Fruit fly (Drosophila melanogaster) whole organism, pupa: ENCODE measurements around the gene Nt5b.

Source experiments
- CG12605 ChIP-seq: fragments of 200-800 bp; sonication (Bioruptor generic); IDR thresholded peaks from 2 replicates; pipeline ENCODE4 v1.3.6; 2022; ENCODE audit warnings: missing biosample characterization, missing genetic modification characterization
- CG15710 ChIP-seq: fragments of 200-800 bp; sonication (Bioruptor generic); optimal IDR thresholded peaks from 2 replicates; lab custom pipeline; 2018; ENCODE audit warnings: missing biosample characterization, mild to moderate bottlenecking, missing genetic modification characterization, moderate library complexity
- CG17806 ChIP-seq: fragments of 200-800 bp; sonication (Bioruptor generic); optimal IDR thresholded peaks from 2 replicates; lab custom pipeline; 2018; ENCODE audit warnings: missing biosample characterization, mild to moderate bottlenecking, missing genetic modification characterization, moderate library complexity
- CG4496 ChIP-seq: fragments of 200-800 bp; sonication (Bioruptor generic); IDR thresholded peaks from 3 replicates; pipeline ENCODE4 v1.3.6; 2022; ENCODE audit warnings: missing biosample characterization, missing genetic modification characterization
- CG8159 ChIP-seq: fragments of 200-800 bp; sonication (Bioruptor generic); optimal IDR thresholded peaks from 3 replicates; lab custom pipeline; 2018; ENCODE audit warnings: missing biosample characterization, mild to moderate bottlenecking, missing genetic modification characterization, moderate library complexity
- CG8301 ChIP-seq: fragments of 200-800 bp; sonication (Bioruptor generic); optimal IDR thresholded peaks from 2 replicates; lab custom pipeline; 2018; ENCODE audit warnings: missing biosample characterization, mild to moderate bottlenecking, missing genetic modification characterization
- CG9948 ChIP-seq: fragments of 200-800 bp; sonication (Bioruptor generic); optimal IDR thresholded peaks from 2 replicates; lab custom pipeline; 2018; ENCODE audit warnings: missing biosample characterization, mild to moderate bottlenecking, missing genetic modification characterization, moderate library complexity
- EcR ChIP-seq: fragments of 200-800 bp; sonication (Bioruptor generic); optimal IDR thresholded peaks from 3 replicates; lab custom pipeline; 2019; ENCODE audit warnings: missing biosample characterization, missing genetic modification characterization, mild to moderate bottlenecking, moderate library complexity, missing genetic modification reagents
- Pif1A ChIP-seq: fragments of 200-800 bp; sonication (Bioruptor generic); optimal IDR thresholded peaks from 3 replicates; lab custom pipeline; 2016; ENCODE audit warnings: missing biosample characterization, missing genetic modification characterization
- Snoo ChIP-seq: fragments of 200-800 bp; sonication (Bioruptor generic); optimal IDR thresholded peaks from 3 replicates; lab custom pipeline; 2017; ENCODE audit warnings: missing biosample characterization, mild to moderate bottlenecking, missing genetic modification characterization, inconsistent platforms
- fd96Ca ChIP-seq: fragments of 200-800 bp; sonication (Bioruptor generic); IDR thresholded peaks from 3 replicates; pipeline ENCODE4 v1.3.6; 2022; ENCODE audit warnings: missing biosample characterization, missing genetic modification characterization
- gl ChIP-seq: fragments of 200-800 bp; sonication (Bioruptor generic); optimal IDR thresholded peaks from 2 replicates; lab custom pipeline; 2018; ENCODE audit warnings: missing biosample characterization, mild to moderate bottlenecking, missing genetic modification characterization
- rn ChIP-seq: fragments of 200-800 bp; sonication (Bioruptor generic); IDR thresholded peaks from 2 replicates; pipeline ENCODE4 v1.3.6; 2022; ENCODE audit warnings: missing biosample characterization, missing genetic modification characterization

DNA sequence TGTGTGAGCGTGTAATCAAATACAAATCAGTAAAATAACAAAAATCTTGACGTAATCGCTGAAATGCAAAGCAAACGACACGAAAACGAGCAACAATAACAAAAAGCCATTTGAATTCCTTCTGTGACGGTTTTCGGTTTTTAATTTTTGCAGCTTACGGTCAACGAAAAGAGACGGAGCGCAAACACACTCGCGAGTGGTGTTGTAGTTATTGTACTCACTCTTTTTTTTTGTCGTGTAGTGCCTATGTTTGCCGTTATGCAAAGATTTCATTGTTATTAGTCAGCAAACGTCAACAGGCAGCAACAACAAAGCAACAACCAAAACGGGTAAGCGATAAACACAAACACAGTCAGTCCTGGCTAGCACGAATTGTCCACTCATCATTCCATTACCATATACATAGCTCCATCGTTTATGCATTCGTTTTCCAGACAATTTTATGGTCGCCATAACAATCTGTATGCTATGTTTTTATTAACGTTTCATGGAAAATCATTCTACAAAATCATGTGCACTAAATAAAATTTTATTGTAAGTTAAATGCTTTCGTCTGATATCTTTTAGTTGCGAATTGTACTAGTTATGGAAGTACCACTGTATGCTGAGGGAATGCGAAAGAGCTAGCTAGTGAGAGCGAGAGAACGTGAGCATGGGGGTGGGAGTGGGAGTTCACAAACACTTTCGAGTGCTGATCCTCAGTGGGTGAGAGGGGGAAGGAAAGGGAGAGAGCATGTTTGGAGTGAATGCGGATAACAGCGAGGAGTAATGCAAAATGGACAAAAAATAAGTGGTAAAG is 42.9 kb downstream of the Nt5b start:
- TF ChIP-seq CG12605 (GFP tag; lab: Robert Waterston, UW), result peak; percentile 59; the same call in 1 of the 2 replicates
- peak; percentile 28 for TF ChIP-seq CG9948 (tag; lab: Kevin White, UChicago)
- TF ChIP-seq Snoo (tag; lab: Kevin White, UChicago), result peak; percentile 57
- peak; percentile 62 for TF ChIP-seq CG8301
- no peak; the same call in 1 of the 3 replicates for TF ChIP-seq fd96Ca (GFP tag; lab: Robert Waterston, UW)
- no peak for TF ChIP-seq EcR (GFP tag; lab: Kevin White, UChicago)
- peak; percentile 74 for TF ChIP-seq CG15710
- peak; percentile 67 for TF ChIP-seq Pif1A (GFP tag; lab: Kevin White, UChicago)
- peak; percentile 63 for TF ChIP-seq CG8159
- peak; percentile 37 for TF ChIP-seq CG17806 (tag; lab: Kevin White, UChicago)
- TF ChIP-seq rn (GFP tag; lab: Robert Waterston, UW), result no peak
- TF ChIP-seq gl (tag; lab: Kevin White, UChicago), result peak; percentile 24
- TF ChIP-seq CG4496 (GFP tag; lab: Robert Waterston, UW), result peak; percentile 68
